Fruit fly (Drosophila melanogaster): ENCODE measurements around the gene Atg1.
A peak's percentile ranks its signal among the peaks of the same experiment; 100 is the strongest.

The Atg1 gene

DNA sequence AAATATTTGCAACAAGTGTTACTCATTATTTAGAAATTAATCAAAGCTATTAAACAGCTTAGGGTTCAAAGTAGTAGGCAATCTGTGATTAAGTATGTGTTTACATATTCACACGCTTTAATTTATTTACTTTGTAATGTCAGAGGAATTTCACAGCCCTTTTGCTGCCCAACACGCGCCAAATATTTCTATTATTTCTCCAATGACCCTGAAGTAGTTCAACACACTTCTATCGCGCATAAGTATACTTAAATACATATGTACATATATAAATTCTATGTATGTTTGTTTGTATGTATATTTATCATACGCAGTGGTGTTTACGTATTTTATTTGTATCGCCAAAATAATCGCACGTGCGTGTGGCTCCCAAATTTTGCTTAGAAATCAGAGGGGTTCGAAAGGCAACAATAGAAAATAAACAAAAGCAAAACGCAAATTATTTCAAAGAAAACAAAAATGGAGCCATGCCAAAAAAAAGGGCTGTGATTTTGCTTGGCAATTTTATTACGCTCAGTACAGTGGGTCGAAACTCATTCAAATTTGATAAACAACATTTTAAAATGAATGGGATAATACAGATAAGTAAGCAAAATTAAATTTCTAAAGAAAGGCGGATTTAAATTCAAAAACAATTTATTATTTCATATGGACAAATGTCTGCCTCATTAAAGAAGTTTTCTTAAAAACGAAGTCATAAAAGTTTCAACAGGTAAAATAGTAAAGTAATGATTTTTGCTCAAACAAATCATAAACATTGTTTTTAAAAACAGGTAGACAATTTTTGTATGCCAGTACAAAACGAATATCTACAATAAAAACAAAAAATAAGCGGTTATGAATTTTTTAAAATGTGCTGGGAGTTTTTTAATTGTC is 1.5 kb downstream of the Atg1 start:
- TF ChIP-seq row (GFP tag; IDR thresholded peaks at IDR 0.05) (peak; percentile 60; the same call in 2 of the 3 replicates), nmo (GFP tag; optimal IDR thresholded peaks at IDR 0.05) (peak; percentile 37), CG1233 (GFP tag; optimal IDR thresholded peaks at IDR 0.05) (peak; percentile 16), Deaf1 (tag; optimal IDR thresholded peaks at IDR 0.05) (peak; percentile 22), CG2120 (GFP tag; optimal IDR thresholded peaks at IDR 0.05) (peak; percentile 86), tx (GFP tag; optimal IDR thresholded peaks at IDR 0.05) (peak; percentile 24), CG7556 (GFP tag; optimal IDR thresholded peaks at IDR 0.05) (peak; percentile 63), unc-4 (GFP tag; IDR thresholded peaks at IDR 0.05; ENCODE audit: partially characterized antibody) (no peak), en (GFP tag; optimal IDR thresholded peaks at IDR 0.05) (no peak), mam (GFP tag; optimal IDR thresholded peaks at IDR 0.05) (peak; percentile 68), Ada2b (GFP tag; IDR thresholded peaks at IDR 0.05) (peak; percentile 23; the same call in 1 of the 2 replicates), CG9727 (GFP tag; optimal IDR thresholded peaks at IDR 0.05) (peak; percentile 77), Myb (GFP tag; optimal IDR thresholded peaks at IDR 0.05) (peak; percentile 35), exex (tag; optimal IDR thresholded peaks at IDR 0.05) (peak; percentile 9), CG1792 (GFP tag; optimal IDR thresholded peaks at IDR 0.05) (peak; percentile 1), Hsf (GFP tag; optimal IDR thresholded peaks at IDR 0.05) (peak; percentile 51), Sin3A (optimal IDR thresholded peaks at IDR 0.05) (no peak), HmgD (GFP tag; optimal IDR thresholded peaks at IDR 0.05) (no peak), CG12391 (tag; optimal IDR thresholded peaks at IDR 0.05) (peak; percentile 61), lab (GFP tag; optimal IDR thresholded peaks at IDR 0.05) (peak; percentile 56), CG10543 (GFP tag; optimal IDR thresholded peaks at IDR 0.05) (peak; percentile 50), dpn (GFP tag; optimal IDR thresholded peaks at IDR 0.05) (peak; percentile 24 to 83), CG15011 (GFP tag; optimal IDR thresholded peaks at IDR 0.05) (peak; percentile 14), CG15514 (GFP tag; optimal IDR thresholded peaks at IDR 0.05) (peak; percentile 40), Hmr (GFP tag; optimal IDR thresholded peaks at IDR 0.05) (peak; percentile 66), Fer3 (tag; optimal IDR thresholded peaks at IDR 0.05) (peak; percentile 44), CG16863 (GFP tag; optimal IDR thresholded peaks at IDR 0.05) (peak; percentile 32), Asciz (GFP tag; optimal IDR thresholded peaks at IDR 0.05) (peak; percentile 41), CG12236 (GFP tag; optimal IDR thresholded peaks at IDR 0.05) (no peak), Dbx (GFP tag; IDR thresholded peaks at IDR 0.05) (0 out of 3 replicates have a peak, but pooled peaks have one; percentile 50), rib (GFP tag; IDR thresholded peaks at IDR 0.05) (peak; percentile 83), Fer2 (tag; optimal IDR thresholded peaks at IDR 0.05) (peak; percentile 6), unpg (GFP tag; optimal IDR thresholded peaks at IDR 0.05) (peak; percentile 49), CG3281 (GFP tag; optimal IDR thresholded peaks at IDR 0.05) (peak; percentile 80), org-1 (GFP tag; optimal IDR thresholded peaks at IDR 0.05) (peak; percentile 37), CG10274 (GFP tag; optimal IDR thresholded peaks at IDR 0.05) (peak; percentile 16), CG10209 (GFP tag; optimal IDR thresholded peaks at IDR 0.05) (peak; percentile 42), CG13424 (tag; optimal IDR thresholded peaks at IDR 0.05) (peak; percentile 19), CG18764 (GFP tag; optimal IDR thresholded peaks at IDR 0.05) (no peak), Rfx (GFP tag; IDR thresholded peaks at IDR 0.05) (peak; percentile 61), Atf-2 (GFP tag; optimal IDR thresholded peaks at IDR 0.05) (peak; percentile 38), Eip74EF (GFP tag; optimal IDR thresholded peaks at IDR 0.05) (no peak), mirr (GFP tag; optimal IDR thresholded peaks at IDR 0.05) (peak; percentile 36), PHDP (tag; optimal IDR thresholded peaks at IDR 0.05) (peak; percentile 17), MBD-R2 (GFP tag; IDR thresholded peaks at IDR 0.05) (peak; percentile 39), CG6654 (GFP tag; optimal IDR thresholded peaks at IDR 0.05) (peak; percentile 24), CG12104 (GFP tag; optimal IDR thresholded peaks at IDR 0.05) (peak; percentile 44), nom (GFP tag; optimal IDR thresholded peaks at IDR 0.05) (no peak)

Measured in whole organism, embryonic.